Worm (Caenorhabditis elegans) whole organism, midembryonic: ENCODE measurements around the gene trpp-1.

ENCODE experiments used
- T22C8.4 ChIP-seq: fragments of 200-800 bp; sonication (Bioruptor generic); IDR thresholded peaks from 2 replicates; pipeline ENCODE4 v1.3.6; 2022; ENCODE audit warnings: missing genetic modification characterization, missing compliant biosample characterization
- cog-1 ChIP-seq: sonication (generic microtip); optimal IDR thresholded peaks from 2 replicates; lab custom pipeline; 2016; ENCODE audit warnings: missing genetic modification characterization, missing compliant biosample characterization
- flt-1 ChIP-seq: fragments of 200-800 bp; sonication (Bioruptor generic); IDR thresholded peaks from 2 replicates; pipeline ENCODE4 v1.3.6; 2022; ENCODE audit warnings: missing genetic modification characterization, missing compliant biosample characterization
- klf-2 ChIP-seq: fragments of 200-800 bp; sonication (Bioruptor generic); conservative IDR thresholded peaks from 2 replicates; pipeline ENCODE4 v1.3.6; 2022; ENCODE audit warnings: missing genetic modification reagents, missing genetic modification characterization, missing compliant biosample characterization
- med-1 ChIP-seq: sonication (generic microtip); optimal IDR thresholded peaks from 2 replicates; lab custom pipeline; 2017; ENCODE audit warnings: missing genetic modification characterization, mild to moderate bottlenecking, missing compliant biosample characterization, antibody characterized with exemption, missing genetic modification reagents; ENCODE audit not compliant: insufficient read depth
- ref-1 ChIP-seq: fragments of 200-800 bp; sonication (Bioruptor generic); conservative IDR thresholded peaks from 2 replicates; pipeline ENCODE4 v1.3.6; 2022; ENCODE audit warnings: missing genetic modification reagents, missing genetic modification characterization, missing compliant biosample characterization
- tab-1 ChIP-seq: fragments of 200-800 bp; sonication (Bioruptor generic); IDR thresholded peaks from 2 replicates; pipeline ENCODE4 v1.3.6; 2022; ENCODE audit warnings: missing genetic modification characterization, missing compliant biosample characterization
- ztf-23 ChIP-seq: fragments of 200-800 bp; sonication (Bioruptor generic); IDR thresholded peaks from 2 replicates; pipeline ENCODE4 v1.3.6; 2022; ENCODE audit warnings: missing genetic modification reagents, missing genetic modification characterization, missing compliant biosample characterization
- ztf-29 ChIP-seq: fragments of 200-800 bp; sonication (Bioruptor generic); IDR thresholded peaks from 2 replicates; pipeline ENCODE4 v1.3.6; 2022; ENCODE audit warnings: missing genetic modification reagents, missing genetic modification characterization, missing compliant biosample characterization

trpp-1 gene

ce11 chrV:248636-249035 is 47.2 kb downstream of the trpp-1 start:
- no peak for TF ChIP-seq flt-1
- TF ChIP-seq ref-1 (GFP tag; lab: Robert Waterston, UW) = no peak
- TF ChIP-seq med-1 (GFP tag; lab: Kevin White, UChicago) = no peak
- TF ChIP-seq T22C8.4 (GFP tag; lab: Robert Waterston, UW) = no peak
- TF ChIP-seq cog-1 (tag; lab: Kevin White, UChicago) = no peak
- TF ChIP-seq ztf-23 (GFP tag; lab: Robert Waterston, UW) = no peak
- TF ChIP-seq klf-2 (GFP tag; lab: Robert Waterston, UW) = no peak
- no peak for TF ChIP-seq ztf-29 (GFP tag; lab: Robert Waterston, UW)
- no peak for TF ChIP-seq tab-1 (GFP tag; lab: Robert Waterston, UW)

- TF ChIP-seq ref-1 (GFP tag; lab: Robert Waterston, UW) (no peak), flt-1 (no peak), T22C8.4 (GFP tag; lab: Robert Waterston, UW) (no peak), klf-2 (GFP tag; lab: Robert Waterston, UW) (no peak), tab-1 (GFP tag; lab: Robert Waterston, UW) (no peak), ztf-29 (GFP tag; lab: Robert Waterston, UW) (no peak), med-1 (GFP tag; lab: Kevin White, UChicago) (no peak), ztf-23 (GFP tag; lab: Robert Waterston, UW) (no peak), cog-1 (tag; lab: Kevin White, UChicago) (no peak)
Observed at ce11 chrV:251652-252051, 50.3 kb downstream of the trpp-1 start, which contains the start of gene oac-39. Gene oac-39, minus strand, starts transcription at chrV:251752.
